Worm (Caenorhabditis elegans) whole organism, midembryonic: ENCODE results near the gene srg-51.

Source experiments
- T22C8.4 ChIP-seq: fragments of 200-800 bp; sonication (Bioruptor generic); IDR thresholded peaks from 2 replicates; pipeline ENCODE4 v1.3.6; 2022; ENCODE audit warnings: missing genetic modification characterization, missing compliant biosample characterization
- cog-1 ChIP-seq: sonication (generic microtip); optimal IDR thresholded peaks from 2 replicates; lab custom pipeline; 2016; ENCODE audit warnings: missing genetic modification characterization, missing compliant biosample characterization
- klf-2 ChIP-seq: fragments of 200-800 bp; sonication (Bioruptor generic); conservative IDR thresholded peaks from 2 replicates; pipeline ENCODE4 v1.3.6; 2022; ENCODE audit warnings: missing genetic modification reagents, missing genetic modification characterization, missing compliant biosample characterization
- ztf-29 ChIP-seq: fragments of 200-800 bp; sonication (Bioruptor generic); IDR thresholded peaks from 2 replicates; pipeline ENCODE4 v1.3.6; 2022; ENCODE audit warnings: missing genetic modification reagents, missing genetic modification characterization, missing compliant biosample characterization

- TF ChIP-seq klf-2 (GFP tag; lab: Robert Waterston, UW): no peak
- no peak for TF ChIP-seq cog-1 (tag; lab: Kevin White, UChicago)
- TF ChIP-seq T22C8.4 (GFP tag; lab: Robert Waterston, UW): no peak
- TF ChIP-seq ztf-29 (GFP tag; lab: Robert Waterston, UW): no peak
These were observed 42.4 kb downstream of the srg-51 start, which contains the start of gene srt-49 for ce11 chrIV:15098294-15098693.
